Fruit fly (Drosophila melanogaster): Measurements from ENCODE around the gene RpS27A.

RpS27A gene

DNA sequence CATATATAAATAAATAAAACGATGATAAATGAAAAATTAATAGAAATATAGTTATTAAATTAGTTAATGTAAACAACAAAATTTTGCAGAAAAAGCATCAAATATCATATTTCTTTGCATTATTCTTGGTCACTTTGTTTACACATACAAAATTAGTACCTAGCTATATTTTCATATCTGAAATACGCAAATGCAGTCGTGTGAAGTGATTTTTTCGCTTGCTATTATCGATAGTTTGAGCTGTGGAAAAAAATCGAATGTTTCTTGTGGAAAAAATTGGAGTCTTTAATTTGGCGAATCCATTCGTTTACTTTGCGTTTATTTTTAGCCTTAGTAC lies 11.7 kb upstream of the RpS27A start, which contains the start of gene Cnot4 (continued):
- TF ChIP-seq hkb (optimal IDR thresholded peaks at IDR 0.05) (no peak), hkb (GFP tag; IDR thresholded peaks at IDR 0.05) (no peak), Dref (GFP tag; IDR thresholded peaks at IDR 0.05) (peak; percentile 71), tll (GFP tag; optimal IDR thresholded peaks at IDR 0.05) (no peak), Atf-2 (GFP tag; optimal IDR thresholded peaks at IDR 0.05) (no peak), ftz-f1 (GFP tag; optimal IDR thresholded peaks at IDR 0.05) (no peak), Elba2 (GFP tag; optimal IDR thresholded peaks at IDR 0.05) (no peak), CG9817 (tag; optimal IDR thresholded peaks at IDR 0.05) (no peak), CG9437 (GFP tag; optimal IDR thresholded peaks at IDR 0.05) (peak; percentile 35), D19A (tag; optimal IDR thresholded peaks at IDR 0.05) (no peak), CG14860 (GFP tag; IDR thresholded peaks at IDR 0.05; ENCODE audit: partially characterized antibody) (no peak), sima (GFP tag; optimal IDR thresholded peaks at IDR 0.05) (no peak), CG14710 (tag; optimal IDR thresholded peaks at IDR 0.05) (peak; percentile 63), CG2120 (GFP tag; optimal IDR thresholded peaks at IDR 0.05) (no peak), CG8281 (tag; optimal IDR thresholded peaks at IDR 0.05) (no peak), Hey (tag; optimal IDR thresholded peaks at IDR 0.05) (no peak), HHEX (GFP tag; optimal IDR thresholded peaks at IDR 0.05) (no peak), gsb-n (tag; optimal IDR thresholded peaks at IDR 0.05) (peak; percentile 44), CG10366 (GFP tag; IDR thresholded peaks at IDR 0.05) (no peak), Dll (GFP tag; IDR thresholded peaks at IDR 0.05; ENCODE audit: partially characterized antibody) (peak; percentile 39; the same call in 2 of the 4 replicates), vvl (GFP tag; IDR thresholded peaks at IDR 0.05) (peak; percentile 14; the same call in 1 of the 2 replicates), CG8089 (GFP tag; optimal IDR thresholded peaks at IDR 0.05) (no peak), dmrt11E (tag; optimal IDR thresholded peaks at IDR 0.05) (peak; percentile 36), slp2 (GFP tag; optimal IDR thresholded peaks at IDR 0.05) (no peak), maf-S (GFP tag; optimal IDR thresholded peaks at IDR 0.05) (no peak), Doc3 (GFP tag; IDR thresholded peaks at IDR 0.05; ENCODE audit: partially characterized antibody) (peak; percentile 38; the same call in 1 of the 3 replicates), NFAT (GFP tag; IDR thresholded peaks at IDR 0.05) (no peak), CG8478 (optimal IDR thresholded peaks at IDR 0.05) (no peak), CG18764 (GFP tag; optimal IDR thresholded peaks at IDR 0.05) (no peak), fd96Cb (tag; optimal IDR thresholded peaks at IDR 0.05) (no peak), CG10267 (tag; optimal IDR thresholded peaks at IDR 0.05) (peak; percentile 35), Deaf1 (tag; optimal IDR thresholded peaks at IDR 0.05) (no peak), CG15601 (tag; optimal IDR thresholded peaks at IDR 0.05) (no peak), Gug (GFP tag; IDR thresholded peaks at IDR 0.05) (no peak), CG18262 (tag; optimal IDR thresholded peaks at IDR 0.05) (peak; percentile 30), CG10321 (GFP tag; IDR thresholded peaks at IDR 0.05) (no peak), HLH3B (GFP tag; IDR thresholded peaks at IDR 0.05) (no peak), CG12236 (GFP tag; optimal IDR thresholded peaks at IDR 0.05) (no peak), gem (tag; optimal IDR thresholded peaks at IDR 0.05) (peak; percentile 24)

DNA sequence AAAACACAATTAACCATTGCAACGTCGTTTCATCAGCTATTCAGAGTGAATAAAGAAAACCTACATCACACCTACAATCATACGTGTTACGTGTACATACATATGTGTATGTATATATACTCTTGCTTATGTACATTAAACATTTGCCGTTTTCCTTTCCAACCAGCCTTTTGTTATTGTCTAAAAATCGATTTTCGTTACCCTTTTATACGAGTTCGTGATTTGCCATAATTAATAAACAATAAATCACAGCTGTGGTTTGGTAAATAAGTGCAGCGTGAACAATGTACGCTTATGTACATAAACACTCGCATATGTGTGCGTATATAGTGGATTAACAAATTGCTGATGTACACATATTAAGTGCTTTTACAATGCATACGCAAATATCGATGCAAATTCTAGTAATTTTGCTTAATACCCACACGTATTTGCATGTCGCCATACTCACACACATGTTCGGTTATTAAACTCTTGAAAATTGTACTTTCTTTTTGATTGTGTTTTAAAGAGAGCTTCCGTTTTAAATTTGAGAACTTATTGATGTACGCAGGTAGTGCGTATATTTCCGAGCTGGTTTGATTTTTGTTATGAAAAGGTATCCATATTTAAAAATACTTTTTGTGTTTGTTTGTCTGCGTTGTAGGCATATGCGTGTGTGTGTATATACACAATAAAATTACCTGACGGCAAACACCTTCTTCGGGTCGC lies 11.1 kb upstream of the RpS27A start:
- peak; percentile 27; the same call in 1 of the 2 replicates for TF ChIP-seq CG14014 (GFP tag; IDR thresholded peaks at IDR 0.05)
- TF ChIP-seq CG17829 (tag; optimal IDR thresholded peaks at IDR 0.05) = no peak
- TF ChIP-seq H15 (GFP tag; IDR thresholded peaks at IDR 0.05) = no peak
- TF ChIP-seq wek (GFP tag; optimal IDR thresholded peaks at IDR 0.05) = peak; percentile 42
- TF ChIP-seq gro (GFP tag; optimal IDR thresholded peaks at IDR 0.05) = peak; percentile 0
- no peak for TF ChIP-seq Ssrp (tag; optimal IDR thresholded peaks at IDR 0.05)
- TF ChIP-seq CG1603 (tag; optimal IDR thresholded peaks at IDR 0.05) = no peak
- peak; percentile 1 for TF ChIP-seq CG1233 (GFP tag; optimal IDR thresholded peaks at IDR 0.05)
- no peak for TF ChIP-seq fd3F (GFP tag; optimal IDR thresholded peaks at IDR 0.05)
- no peak for TF ChIP-seq org-1 (GFP tag; optimal IDR thresholded peaks at IDR 0.05)
- TF ChIP-seq Camta (GFP tag; optimal IDR thresholded peaks at IDR 0.05) = no peak
- TF ChIP-seq CG30020 (tag; optimal IDR thresholded peaks at IDR 0.05) = peak; percentile 59
- TF ChIP-seq grn (GFP tag; optimal IDR thresholded peaks at IDR 0.05) = no peak
- TF ChIP-seq wdn (GFP tag; IDR thresholded peaks at IDR 0.05) = no peak
- no peak for TF ChIP-seq yki (optimal IDR thresholded peaks at IDR 0.05)
